Worm (Caenorhabditis elegans) whole organism, late embryonic: Measurements from ENCODE around the gene Y94H6A.2.
"Not testable (repeated sequence)": the region's sequence is repeated elsewhere in the genome, so short reads cannot be mapped to it uniquely, and the experiment has no call there.

Experiments used
- C38D4.7 ChIP-seq: fragments of 200-800 bp; sonication (Bioruptor generic); optimal IDR thresholded peaks from 2 replicates; lab custom pipeline; 2018; ENCODE audit warnings: mild to moderate bottlenecking, missing genetic modification characterization, moderate library complexity, missing compliant biosample characterization
- K09A11.1 ChIP-seq: sonication (generic microtip); optimal IDR thresholded peaks from 2 replicates; lab custom pipeline; 2017; ENCODE audit warnings: antibody characterized with exemption, mild to moderate bottlenecking, missing genetic modification characterization, missing compliant biosample characterization; ENCODE audit not compliant: insufficient read depth
- ahr-1 ChIP-seq: sonication (generic microtip); optimal IDR thresholded peaks from 2 replicates; lab custom pipeline; 2016; ENCODE audit warnings: missing genetic modification characterization, missing compliant biosample characterization
- ceh-14 ChIP-seq: sonication (generic microtip); optimal IDR thresholded peaks from 2 replicates; lab custom pipeline; 2016; ENCODE audit warnings: missing genotype, missing genetic modification characterization, missing compliant biosample characterization
- ceh-18 ChIP-seq: sonication (generic microtip); optimal IDR thresholded peaks from 2 replicates; lab custom pipeline; 2016; ENCODE audit warnings: missing genetic modification characterization, missing compliant biosample characterization
- ceh-19 ChIP-seq: fragments of 200-800 bp; sonication (Bioruptor generic); optimal IDR thresholded peaks from 2 replicates; lab custom pipeline; 2018; ENCODE audit warnings: mild to moderate bottlenecking, missing genetic modification characterization, missing compliant biosample characterization
- ceh-22 ChIP-seq: sonication (generic microtip); optimal IDR thresholded peaks from 2 replicates; lab custom pipeline; 2017; ENCODE audit warnings: missing biosample characterization, missing genetic modification characterization
- ceh-24 ChIP-seq: sonication (generic microtip); optimal IDR thresholded peaks from 2 replicates; lab custom pipeline; 2016; ENCODE audit warnings: mild to moderate bottlenecking, missing genetic modification characterization, missing compliant biosample characterization
- ceh-31 ChIP-seq: sonication (generic microtip); optimal IDR thresholded peaks from 2 replicates; lab custom pipeline; 2016; ENCODE audit warnings: missing genetic modification characterization, missing compliant biosample characterization
- ceh-34 ChIP-seq: sonication (generic microtip); optimal IDR thresholded peaks from 2 replicates; lab custom pipeline; 2016; ENCODE audit warnings: mild to moderate bottlenecking, missing genetic modification characterization, missing compliant biosample characterization
- ceh-6 ChIP-seq: fragments of 200-800 bp; sonication (Bioruptor generic); optimal IDR thresholded peaks from 2 replicates; lab custom pipeline; 2018; ENCODE audit warnings: mild to moderate bottlenecking, missing genetic modification characterization, missing compliant biosample characterization
- dve-1 ChIP-seq: sonication (generic microtip); optimal IDR thresholded peaks from 2 replicates; lab custom pipeline; 2017; ENCODE audit warnings: antibody characterized with exemption, mild to moderate bottlenecking, missing genetic modification characterization, missing compliant biosample characterization
- fax-1 ChIP-seq: sonication (generic microtip); optimal IDR thresholded peaks from 2 replicates; lab custom pipeline; 2016; ENCODE audit warnings: missing genotype, missing genetic modification characterization, missing compliant biosample characterization
- gmeb-2 ChIP-seq: sonication (generic microtip); optimal IDR thresholded peaks from 2 replicates; lab custom pipeline; 2016; ENCODE audit warnings: missing genetic modification characterization, inconsistent platforms, missing compliant biosample characterization
- hlh-6 ChIP-seq: sonication (generic microtip); optimal IDR thresholded peaks from 2 replicates; lab custom pipeline; 2016; ENCODE audit warnings: missing genotype, missing genetic modification characterization, missing compliant biosample characterization
- lim-6 ChIP-seq: sonication (generic microtip); optimal IDR thresholded peaks from 2 replicates; lab custom pipeline; 2016; ENCODE audit warnings: missing genetic modification characterization, missing compliant biosample characterization
- lin-11 ChIP-seq: fragments of 200-800 bp; sonication (Bioruptor generic); optimal IDR thresholded peaks from 2 replicates; lab custom pipeline; 2018; ENCODE audit warnings: mild to moderate bottlenecking, missing genetic modification characterization, missing compliant biosample characterization
- madf-2 ChIP-seq: sonication (generic microtip); optimal IDR thresholded peaks from 2 replicates; lab custom pipeline; 2017; ENCODE audit warnings: missing genetic modification characterization, missing compliant biosample characterization
- nfya-1 ChIP-seq: sonication (generic microtip); optimal IDR thresholded peaks from 2 replicates; lab custom pipeline; 2017; ENCODE audit warnings: missing genetic modification characterization, mild to moderate bottlenecking, missing compliant biosample characterization, antibody characterized with exemption, moderate library complexity
- odd-2 ChIP-seq: sonication (generic microtip); optimal IDR thresholded peaks from 2 replicates; lab custom pipeline; 2017; ENCODE audit warnings: antibody characterized with exemption, mild to moderate bottlenecking, missing genetic modification characterization, missing compliant biosample characterization
- pha-2 ChIP-seq: sonication (generic microtip); optimal IDR thresholded peaks from 2 replicates; lab custom pipeline; 2017; ENCODE audit warnings: mild to moderate bottlenecking, missing genetic modification characterization, missing compliant biosample characterization
- unc-3 ChIP-seq, 2 experiments: fragments of 200-800 bp in 1 of 2; sonication (Bioruptor generic) in 1 of 2; sonication (generic microtip) in 1 of 2; conservative IDR thresholded peaks in 1 of 2; optimal IDR thresholded peaks in 1 of 2; 2 replicates each; pipeline versions ENCODE4 v1.3.6 to Lab custom; 2016 to 2022; ENCODE audit warnings: missing compliant biosample characterization in 2 of 2, missing genetic modification characterization in 2 of 2, missing genetic modification reagents in 1 of 2
- ztf-16 ChIP-seq: sonication (generic microtip); optimal IDR thresholded peaks from 2 replicates; lab custom pipeline; 2017; ENCODE audit warnings: missing genetic modification characterization, missing compliant biosample characterization

The Y94H6A.2 gene

DNA sequence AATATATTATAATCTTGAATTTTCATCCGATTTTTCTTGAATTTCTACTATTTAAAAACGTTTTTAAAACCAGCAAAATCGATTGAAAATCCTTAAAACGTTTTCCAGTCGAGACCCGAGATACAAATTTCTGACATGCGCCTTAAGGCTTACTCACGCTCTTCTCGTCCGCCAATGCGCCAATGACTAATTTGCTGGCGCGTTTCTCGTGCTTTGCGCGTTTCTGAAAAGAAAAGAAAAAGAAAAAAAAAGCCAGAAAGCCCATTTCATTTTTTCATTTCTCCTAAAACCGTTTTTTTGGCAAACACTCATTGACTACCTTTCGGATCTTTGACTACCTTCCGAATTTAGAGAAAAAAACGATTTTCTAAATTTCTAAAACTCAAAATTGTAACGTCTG, 46.6 kb downstream of the Y94H6A.2 start:
- TF ChIP-seq gmeb-2 (no peak), ahr-1 (no peak), ceh-22 (tag; lab: Kevin White, UChicago) (no peak), hlh-6 (tag; lab: Kevin White, UChicago) (no peak), ceh-19 (GFP tag; lab: Kevin White, UChicago) (no peak), ceh-6 (GFP tag; lab: Kevin White, UChicago) (no peak), lin-11 (tag; lab: Kevin White, UChicago) (no peak), ceh-34 (tag; lab: Kevin White, UChicago) (no peak), ceh-14 (no peak), fax-1 (tag; lab: Kevin White, UChicago) (no peak), ztf-16 (tag; lab: Kevin White, UChicago) (no peak), unc-3 (GFP tag; conservative IDR thresholded peaks at IDR 0.05; lab: Robert Waterston, UW) (no peak), unc-3 (tag; optimal IDR thresholded peaks at IDR 0.05; lab: Kevin White, UChicago) (no peak), dve-1 (tag; lab: Kevin White, UChicago) (no peak), ceh-18 (tag; lab: Kevin White, UChicago) (no peak), ceh-24 (tag; lab: Kevin White, UChicago) (no peak), pha-2 (tag; lab: Kevin White, UChicago) (no peak), K09A11.1 (tag; lab: Kevin White, UChicago) (no peak), ceh-31 (tag; lab: Kevin White, UChicago) (no peak), nfya-1 (tag; lab: Kevin White, UChicago) (no peak), C38D4.7 (GFP tag; lab: Kevin White, UChicago) (no peak)

DNA sequence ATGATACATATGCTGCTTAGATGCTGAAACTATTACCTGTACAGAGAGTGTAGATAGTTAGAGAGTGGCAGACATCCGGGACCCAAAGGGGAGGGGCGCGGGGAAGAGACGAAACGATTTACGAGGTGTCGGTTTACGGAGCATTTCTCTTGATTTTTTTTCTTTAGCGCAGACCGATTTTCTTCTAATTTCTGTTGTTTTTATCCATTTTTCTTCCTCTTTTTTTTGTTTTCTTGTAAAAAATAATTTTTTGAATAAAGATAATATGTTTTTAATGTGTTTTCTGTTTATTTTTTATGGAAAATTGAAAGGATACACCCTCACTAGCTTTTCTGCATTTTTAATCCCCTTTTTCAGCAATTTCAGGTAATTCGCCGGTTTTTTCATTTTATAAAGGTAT, 47.7 kb downstream of the Y94H6A.2 start, which contains the start of gene Y54G2A.72:
Gene Y54G2A.72 (plus strand): TSS at position 301 of the 400 bp plus-strand sequence.
- not testable (repeated sequence) for TF ChIP-seq lim-6, madf-2, odd-2 (tag; lab: Kevin White, UChicago)
- TF ChIP-seq, all 69 proteins: peak for 0; not testable (repeated sequence) for 69
